Fruit fly (Drosophila melanogaster): ENCODE results near the gene Xrcc2.
A peak's percentile ranks its signal among the peaks of the same experiment; 100 is the strongest.

The Xrcc2 gene

dm6 chrX:18499679-18500187 lies at the start of gene Xrcc2, which contains the start of gene Pgant7 (continued):
- TF ChIP-seq pan (optimal IDR thresholded peaks at IDR 0.05) (no peak), pan (GFP tag; optimal IDR thresholded peaks at IDR 0.05 in 1 of 2, IDR thresholded peaks at IDR 0.05 in 1 of 2) (peak in 1 of 2 experiments; percentile 59), CG12769 (tag; optimal IDR thresholded peaks at IDR 0.05) (no peak), CG34224 (GFP tag; IDR thresholded peaks at IDR 0.05; ENCODE audit: partially characterized antibody) (peak; percentile 76; the same call in 2 of the 3 replicates), CG14710 (tag; optimal IDR thresholded peaks at IDR 0.05) (peak; percentile 48), Nf-YC (tag; optimal IDR thresholded peaks at IDR 0.05) (no peak), CoRest (tag; optimal IDR thresholded peaks at IDR 0.05) (no peak), Kr (GFP tag; optimal IDR thresholded peaks at IDR 0.05) (no peak), Elba2 (GFP tag; optimal IDR thresholded peaks at IDR 0.05) (no peak), Dp (GFP tag; optimal IDR thresholded peaks at IDR 0.05) (peak; percentile 77), CG14014 (GFP tag; IDR thresholded peaks at IDR 0.05) (no peak), Ravus (GFP tag; IDR thresholded peaks at IDR 0.05) (no peak), CG15514 (GFP tag; optimal IDR thresholded peaks at IDR 0.05) (peak; percentile 57), D (optimal IDR thresholded peaks at IDR 0.05) (peak; percentile 77), D (GFP tag; optimal IDR thresholded peaks at IDR 0.05) (no peak), cwo (GFP tag; optimal IDR thresholded peaks at IDR 0.05) (no peak), usp (GFP tag; optimal IDR thresholded peaks at IDR 0.05) (no peak), nerfin-2 (GFP tag; IDR thresholded peaks at IDR 0.05; ENCODE audit: partially characterized antibody) (peak; percentile 82), YL-1 (GFP tag; optimal IDR thresholded peaks at IDR 0.05) (peak; percentile 74), Sry-δ (GFP tag; optimal IDR thresholded peaks at IDR 0.05) (peak; percentile 72), chinmo (GFP tag; IDR thresholded peaks at IDR 0.05; ENCODE audit: partially characterized antibody) (0 out of 4 replicates have a peak, but pooled peaks have one; percentile 62), Ptx1 (GFP tag; IDR thresholded peaks at IDR 0.05) (no peak), Dbx (GFP tag; IDR thresholded peaks at IDR 0.05) (no peak), CG9437 (GFP tag; optimal IDR thresholded peaks at IDR 0.05) (no peak), hbn (GFP tag; IDR thresholded peaks at IDR 0.05; ENCODE audit: partially characterized antibody) (0 out of 2 replicates have a peak, but pooled peaks have one; percentile 35), CG10431 (GFP tag; optimal IDR thresholded peaks at IDR 0.05) (peak; percentile 14), CG10267 (tag; optimal IDR thresholded peaks at IDR 0.05) (peak; percentile 6), CG4424 (GFP tag; optimal IDR thresholded peaks at IDR 0.05) (no peak), MESR4 (GFP tag; optimal IDR thresholded peaks at IDR 0.05) (peak; percentile 60), CG14860 (GFP tag; IDR thresholded peaks at IDR 0.05; ENCODE audit: partially characterized antibody) (peak; percentile 81), CG5180 (GFP tag; optimal IDR thresholded peaks at IDR 0.05) (peak; percentile 43), CG7372 (GFP tag; IDR thresholded peaks at IDR 0.05) (no peak), Pdp1 (GFP tag; optimal IDR thresholded peaks at IDR 0.05) (peak in 1 of 2 experiments; percentile 7), sug (tag; optimal IDR thresholded peaks at IDR 0.05) (peak; percentile 7), Adf1 (GFP tag; IDR thresholded peaks at IDR 0.05) (no peak), sqz (GFP tag; optimal IDR thresholded peaks at IDR 0.05) (peak; percentile 26), Bgb (GFP tag; IDR thresholded peaks at IDR 0.05; ENCODE audit: partially characterized antibody) (peak; percentile 70), wor (GFP tag; IDR thresholded peaks at IDR 0.05) (no peak), amos (GFP tag; IDR thresholded peaks at IDR 0.05; ENCODE audit: partially characterized antibody) (peak; percentile 77), seq (GFP tag; IDR thresholded peaks at IDR 0.05) (no peak), vnd (GFP tag; IDR thresholded peaks at IDR 0.05; ENCODE audit: partially characterized antibody) (peak; percentile 76), CG6791 (GFP tag; IDR thresholded peaks at IDR 0.05; ENCODE audit: partially characterized antibody) (peak; percentile 69; the same call in 2 of the 3 replicates), CTCF (GFP tag; optimal IDR thresholded peaks at IDR 0.05) (peak; percentile 10), Jarid2 (GFP tag; optimal IDR thresholded peaks at IDR 0.05) (no peak), Sry-β (GFP tag; optimal IDR thresholded peaks at IDR 0.05) (no peak), chm (GFP tag; IDR thresholded peaks at IDR 0.05) (no peak), Scr (GFP tag; IDR thresholded peaks at IDR 0.05; ENCODE audit: partially characterized antibody) (peak; percentile 78), sna (GFP tag; IDR thresholded peaks at IDR 0.05; ENCODE audit: partially characterized antibody) (peak; percentile 76), CG12744 (GFP tag; optimal IDR thresholded peaks at IDR 0.05) (no peak)

Measured in whole organism, embryonic.